Worm (Caenorhabditis elegans): ENCODE results near the gene F25H9.6.

DNA sequence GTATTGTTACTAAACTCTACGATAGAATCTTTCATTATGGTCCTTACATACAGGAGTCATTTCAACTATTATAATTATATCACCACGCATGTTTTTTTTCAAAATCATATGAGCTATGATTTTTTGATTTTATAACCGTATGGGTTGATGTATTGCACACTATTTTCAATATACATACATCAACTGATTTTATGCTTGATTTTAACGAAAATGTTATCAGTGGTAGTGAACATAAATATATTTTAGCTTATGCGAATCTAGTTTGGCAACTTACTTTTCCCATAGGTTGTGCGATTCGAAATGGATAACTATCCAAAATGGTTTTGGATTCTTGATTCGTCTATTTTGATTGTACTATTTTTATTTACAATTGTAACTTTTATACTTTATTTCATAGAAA is 44.6 kb downstream of the F25H9.6 start, which contains the start of gene srv-10:
- TF ChIP-seq aha-1 (tag; optimal IDR thresholded peaks at IDR 0.05) = no peak
- TF ChIP-seq snpc-4 (tag; optimal IDR thresholded peaks at IDR 0.05) = no peak
- TF ChIP-seq nhr-77 (tag; optimal IDR thresholded peaks at IDR 0.05) = no peak
- no peak for TF ChIP-seq zag-1 (tag; optimal IDR thresholded peaks at IDR 0.05)
- no peak for TF ChIP-seq lin-15B (tag; optimal IDR thresholded peaks at IDR 0.05)
- no peak for TF ChIP-seq unc-130 (tag; optimal IDR thresholded peaks at IDR 0.05)
- TF ChIP-seq ceh-63 (GFP tag; optimal IDR thresholded peaks at IDR 0.05) = no peak
- no peak for TF ChIP-seq pqm-1 (tag; optimal IDR thresholded peaks at IDR 0.05)
- no peak for TF ChIP-seq nhr-76 (tag; optimal IDR thresholded peaks at IDR 0.05)
- no peak for TF ChIP-seq ceh-82 (tag; optimal IDR thresholded peaks at IDR 0.05)
- no peak for TF ChIP-seq mep-1 (tag; optimal IDR thresholded peaks at IDR 0.05)
- TF ChIP-seq nhr-11 (tag; optimal IDR thresholded peaks at IDR 0.05) = no peak
- no peak for TF ChIP-seq ets-5 (GFP tag; IDR thresholded peaks at IDR 0.05)
